Worm (Caenorhabditis elegans): ENCODE data around the gene Y47D3A.1.

DNA sequence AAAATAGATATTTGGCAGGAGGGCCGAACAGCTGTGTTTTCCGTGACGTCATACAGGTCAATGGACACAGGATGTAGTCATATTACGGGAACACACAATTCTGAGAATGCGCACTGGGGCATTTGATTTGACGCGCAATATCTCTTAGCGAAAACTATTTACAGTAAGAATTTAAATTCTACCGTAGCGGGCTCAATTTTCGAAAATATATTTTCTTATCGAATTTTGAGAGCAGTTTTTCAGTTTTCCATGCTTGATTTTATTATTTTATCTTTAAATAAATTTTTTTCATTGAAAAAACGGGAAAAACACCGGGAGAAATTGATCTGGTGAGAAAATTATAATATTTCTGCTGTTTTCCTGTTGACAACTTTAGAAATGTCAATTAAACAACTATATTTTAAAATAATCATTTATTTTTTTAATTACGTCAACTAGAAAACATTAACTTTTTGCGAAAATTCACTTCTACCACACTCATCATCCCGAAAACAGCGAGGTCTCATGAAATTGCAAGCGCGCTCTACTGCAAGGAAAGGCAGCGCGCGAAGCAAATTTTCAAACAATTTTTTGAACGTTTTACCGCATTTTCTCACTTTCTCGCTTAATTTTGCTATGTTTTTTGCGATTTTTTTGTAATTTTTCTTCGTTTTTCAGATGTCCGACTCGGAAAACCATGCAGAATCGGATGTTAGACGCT, at the start of gene Y47D3A.1, which contains the start of gene pola-1:
- TF ChIP-seq tab-1 (GFP tag; IDR thresholded peaks at IDR 0.05): no peak
- TF ChIP-seq med-1 (GFP tag; optimal IDR thresholded peaks at IDR 0.05; ENCODE audit: insufficient read depth): no peak
